Fruit fly (Drosophila melanogaster) whole organism, embryonic: ENCODE data around the gene drn.

ENCODE experiments used
- B-H1 ChIP-seq: fragments of 200-800 bp; sonication (Bioruptor generic); IDR thresholded peaks from 3 replicates; pipeline ENCODE4 v1.3.6; 2022; ENCODE audit warnings: missing biosample characterization, missing genetic modification characterization
- Blimp-1 ChIP-seq: fragments of 200-800 bp; sonication (Bioruptor generic); optimal IDR thresholded peaks from 3 replicates; lab custom pipeline; 2018; ENCODE audit warnings: missing biosample characterization, missing genetic modification characterization, mild to moderate bottlenecking, moderate library complexity, missing genetic modification reagents
- CG10543 ChIP-seq: fragments of 200-800 bp; sonication (Bioruptor generic); optimal IDR thresholded peaks from 3 replicates; lab custom pipeline; 2017; ENCODE audit warnings: missing biosample characterization, mild to moderate bottlenecking, missing genetic modification characterization, moderate library complexity
- CG13894 ChIP-seq: fragments of 200-800 bp; sonication (Bioruptor generic); optimal IDR thresholded peaks from 3 replicates; lab custom pipeline; 2018; ENCODE audit warnings: missing biosample characterization, mild to moderate bottlenecking, missing genetic modification characterization, moderate library complexity
- CG14860 ChIP-seq: fragments of 200-800 bp; sonication (Bioruptor generic); IDR thresholded peaks from 3 replicates; pipeline ENCODE4 v1.3.6; 2022; ENCODE audit warnings: missing biosample characterization, missing genetic modification characterization; ENCODE audit not compliant: partially characterized antibody
- CG1529 ChIP-seq: fragments of 200-800 bp; sonication (Bioruptor generic); optimal IDR thresholded peaks from 3 replicates; lab custom pipeline; 2018; ENCODE audit warnings: missing biosample characterization, missing genetic modification characterization
- CG15601 ChIP-seq: fragments of 200-800 bp; sonication (Bioruptor generic); optimal IDR thresholded peaks from 3 replicates; lab custom pipeline; 2019; ENCODE audit warnings: missing biosample characterization, mild to moderate bottlenecking, missing genetic modification characterization, moderate library complexity
- CG1603 ChIP-seq: fragments of 200-800 bp; sonication (Bioruptor generic); optimal IDR thresholded peaks from 2 replicates; lab custom pipeline; 2019; ENCODE audit warnings: missing biosample characterization, mild to moderate bottlenecking, missing genetic modification characterization, moderate library complexity
- CG16813 ChIP-seq: fragments of 200-800 bp; sonication (Bioruptor generic); IDR thresholded peaks from 3 replicates; pipeline ENCODE4 v1.3.6; 2022; ENCODE audit warnings: missing biosample characterization, missing genetic modification characterization; ENCODE audit not compliant: partially characterized antibody
- CG2120 ChIP-seq: fragments of 200-800 bp; sonication (Bioruptor generic); optimal IDR thresholded peaks from 3 replicates; lab custom pipeline; 2016; ENCODE audit warnings: missing biosample characterization, missing genetic modification characterization
- CG2199 ChIP-seq: fragments of 200-800 bp; sonication (Bioruptor generic); IDR thresholded peaks from 3 replicates; pipeline ENCODE4 v1.3.6; 2022; ENCODE audit warnings: missing biosample characterization, missing genetic modification characterization
- CG2875 ChIP-seq: fragments of 200-800 bp; sonication (Bioruptor generic); optimal IDR thresholded peaks from 2 replicates; lab custom pipeline; 2017; ENCODE audit warnings: missing biosample characterization, mild to moderate bottlenecking, missing genetic modification characterization, missing genetic modification reagents
- CG30403 ChIP-seq: fragments of 200-800 bp; sonication (Bioruptor generic); optimal IDR thresholded peaks from 3 replicates; lab custom pipeline; 2016; ENCODE audit warnings: missing biosample characterization, missing genetic modification characterization
- CG3065 ChIP-seq: fragments of 200-800 bp; sonication (Bioruptor generic); optimal IDR thresholded peaks from 2 replicates; lab custom pipeline; 2016; ENCODE audit warnings: missing biosample characterization, missing genetic modification characterization
- CG3838 ChIP-seq: fragments of 200-800 bp; sonication (Bioruptor generic); optimal IDR thresholded peaks from 3 replicates; lab custom pipeline; 2016; ENCODE audit warnings: missing biosample characterization, missing genetic modification characterization
- CG3995 ChIP-seq: fragments of 200-800 bp; sonication (Bioruptor generic); optimal IDR thresholded peaks from 3 replicates; lab custom pipeline; 2016; ENCODE audit warnings: missing biosample characterization, missing genetic modification characterization
- CG4404 ChIP-seq: fragments of 200-800 bp; sonication (Bioruptor generic); IDR thresholded peaks from 2 replicates; pipeline ENCODE4 v1.3.6; 2022; ENCODE audit warnings: missing biosample characterization, missing genetic modification characterization
- CG4617 ChIP-seq: fragments of 200-800 bp; sonication (Bioruptor generic); optimal IDR thresholded peaks from 3 replicates; lab custom pipeline; 2016; ENCODE audit warnings: missing biosample characterization, missing genetic modification characterization, borderline replicate concordance
- CG6654 ChIP-seq: fragments of 200-800 bp; sonication (Bioruptor generic); optimal IDR thresholded peaks from 2 replicates; lab custom pipeline; 2017; ENCODE audit warnings: missing biosample characterization, mild to moderate bottlenecking, missing genetic modification characterization
- CG6854 ChIP-seq: fragments of 200-800 bp; sonication (Bioruptor generic); optimal IDR thresholded peaks from 3 replicates; lab custom pipeline; 2017; ENCODE audit warnings: missing biosample characterization, mild to moderate bottlenecking, missing genetic modification characterization
- CG7271 ChIP-seq: fragments of 200-800 bp; sonication (Bioruptor generic); optimal IDR thresholded peaks from 2 replicates; lab custom pipeline; 2018; ENCODE audit warnings: missing biosample characterization, mild to moderate bottlenecking, missing genetic modification characterization, moderate library complexity
- CG7372 ChIP-seq: fragments of 200-800 bp; sonication (Bioruptor generic); IDR thresholded peaks from 2 replicates; pipeline ENCODE4 v1.3.6; 2022; ENCODE audit warnings: missing biosample characterization, missing genetic modification characterization
- CG7839 ChIP-seq: fragments of 200-800 bp; sonication (Bioruptor generic); optimal IDR thresholded peaks from 3 replicates; lab custom pipeline; 2018; ENCODE audit warnings: missing biosample characterization, mild to moderate bottlenecking, missing genetic modification characterization, moderate library complexity
- CG7987 ChIP-seq: fragments of 200-800 bp; sonication (Bioruptor generic); optimal IDR thresholded peaks from 2 replicates; lab custom pipeline; 2018; ENCODE audit warnings: missing biosample characterization, mild to moderate bottlenecking, missing genetic modification characterization, moderate library complexity
- Dbx ChIP-seq: fragments of 200-800 bp; sonication (Bioruptor generic); IDR thresholded peaks from 3 replicates; pipeline ENCODE4 v1.3.6; 2022; ENCODE audit warnings: missing biosample characterization, missing genetic modification characterization
- ERR ChIP-seq: fragments of 200-800 bp; sonication (Bioruptor generic); optimal IDR thresholded peaks from 2 replicates; lab custom pipeline; 2016; ENCODE audit warnings: missing biosample characterization, missing genetic modification characterization
- Fer1 ChIP-seq: fragments of 200-800 bp; sonication (Bioruptor generic); optimal IDR thresholded peaks from 2 replicates; lab custom pipeline; 2017; ENCODE audit warnings: missing biosample characterization, mild to moderate bottlenecking, missing genetic modification characterization
- Hmr ChIP-seq: fragments of 200-800 bp; sonication (Bioruptor generic); optimal IDR thresholded peaks from 3 replicates; lab custom pipeline; 2017; ENCODE audit warnings: mild to moderate bottlenecking, missing biosample characterization, missing genetic modification reagents, missing genetic modification characterization
- Med ChIP-seq: fragments of 200-800 bp; sonication (Bioruptor generic); peaks from one replicate; lab custom pipeline; 2016; ENCODE audit warnings: missing biosample characterization, missing genetic modification characterization, mild to moderate bottlenecking, inconsistent platforms, moderate library complexity
- NFAT ChIP-seq: fragments of 200-800 bp; sonication (Bioruptor generic); IDR thresholded peaks from 2 replicates; pipeline ENCODE4 v1.3.6; 2022; ENCODE audit warnings: missing biosample characterization, missing genetic modification characterization
- Nf-YA ChIP-seq: fragments of 200-800 bp; sonication (Bioruptor generic); IDR thresholded peaks from 2 replicates; pipeline ENCODE4 v1.3.6; 2022; ENCODE audit warnings: missing biosample characterization, missing genetic modification characterization
- NfI ChIP-seq: fragments of 200-800 bp; sonication (Bioruptor generic); optimal IDR thresholded peaks from 3 replicates; lab custom pipeline; 2018; ENCODE audit warnings: missing biosample characterization, mild to moderate bottlenecking, missing genetic modification characterization, moderate library complexity
- Rfx ChIP-seq: fragments of 200-800 bp; sonication (Bioruptor generic); IDR thresholded peaks from 2 replicates; pipeline ENCODE4 v1.3.6; 2022; ENCODE audit warnings: missing biosample characterization, missing genetic modification characterization
- Spps ChIP-seq: fragments of 200-800 bp; sonication (Bioruptor generic); optimal IDR thresholded peaks from 2 replicates; lab custom pipeline; 2018; ENCODE audit warnings: missing biosample characterization, mild to moderate bottlenecking, missing genetic modification characterization
- Tbp ChIP-seq: fragments of >200 bp; optimal IDR thresholded peaks from 2 replicates; lab custom pipeline; 2018; ENCODE audit warnings: missing biosample characterization, missing genetic modification characterization
- Usf ChIP-seq: fragments of 200-800 bp; sonication (Bioruptor generic); optimal IDR thresholded peaks from 2 replicates; lab custom pipeline; 2017; ENCODE audit warnings: missing genotype, missing biosample characterization, missing genetic modification characterization
- ac ChIP-seq: fragments of 200-800 bp; sonication (Bioruptor generic); optimal IDR thresholded peaks from 3 replicates; lab custom pipeline; 2017; ENCODE audit warnings: missing biosample characterization, mild to moderate bottlenecking, missing genetic modification characterization
- ara ChIP-seq: fragments of 200-800 bp; sonication (Bioruptor generic); IDR thresholded peaks from 2 replicates; pipeline ENCODE4 v1.3.6; 2022; ENCODE audit warnings: missing biosample characterization, missing genetic modification characterization
- croc ChIP-seq: fragments of 200-800 bp; sonication (Bioruptor generic); conservative IDR thresholded peaks from 3 replicates; pipeline ENCODE4 v1.3.6; 2022; ENCODE audit warnings: missing biosample characterization, missing genetic modification characterization
- dpn ChIP-seq, 2 experiments: fragments of 200-800 bp; sonication (Bioruptor generic); optimal IDR thresholded peaks; 3 replicates each; lab custom pipeline; 2016; ENCODE audit warnings: missing biosample characterization in 2 of 2, missing genetic modification characterization in 2 of 2
- ems ChIP-seq: fragments of 200-800 bp; sonication (Bioruptor generic); optimal IDR thresholded peaks from 3 replicates; lab custom pipeline; 2016; ENCODE audit warnings: missing biosample characterization, missing genetic modification characterization
- h ChIP-seq: fragments of >200 bp; optimal IDR thresholded peaks from 2 replicates; lab custom pipeline; 2017
- insv ChIP-seq, 2 experiments: fragments of 200-800 bp; sonication (Bioruptor generic); optimal IDR thresholded peaks; 3 replicates each; lab custom pipeline; 2016 to 2018; ENCODE audit warnings: missing biosample characterization in 2 of 2, missing genetic modification characterization in 2 of 2
- kay ChIP-seq: fragments of 200-800 bp; sonication (Bioruptor generic); optimal IDR thresholded peaks from 2 replicates; lab custom pipeline; 2016; ENCODE audit warnings: missing biosample characterization, missing genetic modification characterization
- pan ChIP-seq, 4 experiments: fragments of >200 bp in 3 of 4; fragments of 200-800 bp in 1 of 4; sonication (Bioruptor generic) in 1 of 4; optimal IDR thresholded peaks in 3 of 4; IDR thresholded peaks in 1 of 4; 2 replicates each; pipeline versions ENCODE4 v1.3.6 to Lab custom; 2017 to 2022; ENCODE audit warnings: missing biosample characterization in 2 of 4, missing genetic modification characterization in 2 of 4, mixed read lengths in 1 of 4
- pum ChIP-seq: fragments of 200-800 bp; sonication (Bioruptor generic); optimal IDR thresholded peaks from 2 replicates; lab custom pipeline; 2016; ENCODE audit warnings: missing biosample characterization, missing genetic modification characterization
- sens ChIP-seq: fragments of 200-800 bp; sonication (Bioruptor generic); peaks from one replicate; lab custom pipeline; 2016; ENCODE audit warnings: missing biosample characterization, missing genetic modification characterization
- slou ChIP-seq: fragments of 200-800 bp; sonication (Bioruptor generic); optimal IDR thresholded peaks from 3 replicates; lab custom pipeline; 2016; ENCODE audit warnings: missing biosample characterization, missing genetic modification characterization
- trem ChIP-seq: fragments of 200-800 bp; optimal IDR thresholded peaks from 3 replicates; lab custom pipeline; 2019; ENCODE audit warnings: missing biosample characterization, mild to moderate bottlenecking, missing genetic modification characterization, moderate library complexity
- wor ChIP-seq: fragments of 200-800 bp; sonication (Bioruptor generic); IDR thresholded peaks from 2 replicates; pipeline ENCODE4 v1.3.6; 2022; ENCODE audit warnings: missing biosample characterization, missing genetic modification characterization
- zfh2 ChIP-seq: fragments of 200-800 bp; sonication (Bioruptor generic); optimal IDR thresholded peaks from 2 replicates; lab custom pipeline; 2016; ENCODE audit warnings: missing biosample characterization, missing genetic modification characterization

drn gene

dm6 chr3R:9353276-9353652 lies 13.2 kb downstream of the drn start:
- TF ChIP-seq CG6654 (GFP tag; lab: Kevin White, UChicago) (peak; percentile 63), dpn (GFP tag; optimal IDR thresholded peaks at IDR 0.05; lab: Kevin White, UChicago) (peak; percentile 56 to 84), CG2120 (GFP tag; lab: Kevin White, UChicago) (peak; percentile 72), CG7372 (GFP tag; lab: Robert Waterston, UW) (no peak), CG3065 (GFP tag; lab: Kevin White, UChicago) (peak; percentile 58), Hmr (peak; percentile 85), CG10543 (GFP tag; lab: Kevin White, UChicago) (peak; percentile 49), ems (GFP tag; lab: Kevin White, UChicago) (peak; percentile 67), NfI (GFP tag; lab: Kevin White, UChicago) (peak; percentile 83), kay (GFP tag; lab: Kevin White, UChicago) (no peak), CG6854 (GFP tag; lab: Kevin White, UChicago) (peak; percentile 89), ara (GFP tag; lab: Robert Waterston, UW) (no peak), Spps (tag; lab: Kevin White, UChicago) (peak; percentile 84), pum (GFP tag; lab: Kevin White, UChicago) (peak; percentile 30), CG30403 (GFP tag; lab: Kevin White, UChicago) (peak; percentile 92), NFAT (GFP tag; lab: Robert Waterston, UW) (no peak), CG7839 (tag; lab: Kevin White, UChicago) (peak; percentile 93), Fer1 (peak; percentile 87), CG7271 (tag; lab: Kevin White, UChicago) (peak; percentile 68), Usf (peak; percentile 46), Tbp (no peak), CG2199 (GFP tag; lab: Robert Waterston, UW) (no peak), CG4617 (peak; percentile 59), zfh2 (peak; percentile 1), h (lab: Kevin White, UChicago) (no peak), wor (GFP tag; lab: Robert Waterston, UW) (no peak), CG16813 (no peak), CG4404 (GFP tag; lab: Robert Waterston, UW) (no peak), sens (GFP tag; lab: Kevin White, UChicago) (peak; percentile 97), CG3838 (GFP tag; lab: Kevin White, UChicago) (peak; percentile 49), trem (tag; lab: Kevin White, UChicago) (peak; percentile 86), CG2875 (peak; percentile 77), Rfx (GFP tag; lab: Robert Waterston, UW) (no peak), CG14860 (no peak), CG1603 (tag; lab: Kevin White, UChicago) (peak; percentile 50), slou (peak; percentile 48), pan (optimal IDR thresholded peaks at IDR 0.05; lab: Kevin White, UChicago) (no peak), pan (GFP tag; optimal IDR thresholded peaks at IDR 0.05 in 1 of 2, IDR thresholded peaks at IDR 0.05 in 1 of 2) (no peak), CG15601 (peak; percentile 90), insv (GFP tag; optimal IDR thresholded peaks at IDR 0.05; lab: Kevin White, UChicago) (peak in 1 of 2 experiments; percentile 28), Blimp-1 (peak; percentile 92), croc (GFP tag; lab: Robert Waterston, UW) (peak; percentile 65), CG7987 (peak; percentile 42), Dbx (no peak), CG1529 (GFP tag; lab: Kevin White, UChicago) (peak; percentile 72), ERR (GFP tag; lab: Kevin White, UChicago) (no peak), Nf-YA (no peak), Med (GFP tag; lab: Kevin White, UChicago) (peak; percentile 85), B-H1 (GFP tag; lab: Robert Waterston, UW) (no peak), ac (no peak), CG3995 (GFP tag; lab: Kevin White, UChicago) (peak; percentile 39), CG13894 (peak; percentile 23)
